Worm (Caenorhabditis elegans) whole organism, early embryonic: ENCODE data around the gene C56G2.22.

Experiments used
- B0310.2 ChIP-seq: sonication (generic microtip); optimal IDR thresholded peaks from 2 replicates; lab custom pipeline; 2016; ENCODE audit warnings: mild to moderate bottlenecking, missing genetic modification characterization, missing compliant biosample characterization
- F13C5.2 ChIP-seq: sonication (generic microtip); optimal IDR thresholded peaks from 2 replicates; lab custom pipeline; 2017; ENCODE audit warnings: mild to moderate bottlenecking, missing genetic modification characterization, inconsistent platforms, missing compliant biosample characterization
- aly-1 ChIP-seq: sonication (generic microtip); optimal IDR thresholded peaks from 2 replicates; lab custom pipeline; 2016; ENCODE audit warnings: missing genetic modification characterization, missing compliant biosample characterization
- ama-1 ChIP-seq: fragments of 150-350 bp; optimal IDR thresholded peaks from 2 replicates; lab custom pipeline; 2014
- ceh-13 ChIP-seq: fragments of 200-800 bp; sonication (Bioruptor generic); optimal IDR thresholded peaks from 2 replicates; lab custom pipeline; 2018; ENCODE audit warnings: mild to moderate bottlenecking, missing genetic modification characterization, missing compliant biosample characterization
- ceh-36 ChIP-seq: sonication (generic microtip); optimal IDR thresholded peaks from 2 replicates; lab custom pipeline; 2016; ENCODE audit warnings: missing genetic modification characterization, inconsistent platforms, missing compliant biosample characterization
- ets-7 ChIP-seq: sonication (generic microtip); optimal IDR thresholded peaks from 2 replicates; lab custom pipeline; 2016; ENCODE audit warnings: missing genotype, missing genetic modification characterization, missing compliant biosample characterization
- hmbx-1 ChIP-seq: sonication (generic microtip); optimal IDR thresholded peaks from 2 replicates; lab custom pipeline; 2016; ENCODE audit warnings: mild to moderate bottlenecking, missing genetic modification characterization, missing compliant biosample characterization
- hnd-1 ChIP-seq: sonication (generic microtip); optimal IDR thresholded peaks from 2 replicates; lab custom pipeline; 2016; ENCODE audit warnings: missing genetic modification characterization, missing compliant biosample characterization
- pes-1 ChIP-seq: fragments of 200-800 bp; sonication (Bioruptor generic); IDR thresholded peaks from 2 replicates; pipeline ENCODE4 v1.3.6; 2022; ENCODE audit warnings: missing genetic modification reagents, missing genetic modification characterization, missing compliant biosample characterization
- sea-1 ChIP-seq: fragments of 200-800 bp; sonication (Bioruptor generic); conservative IDR thresholded peaks from 2 replicates; pipeline ENCODE4 v1.3.6; 2022; ENCODE audit warnings: missing genetic modification characterization, missing compliant biosample characterization
- tbx-11 ChIP-seq: fragments of 200-800 bp; sonication (Bioruptor generic); IDR thresholded peaks from 2 replicates; pipeline ENCODE4 v1.3.6; 2022; ENCODE audit warnings: missing genetic modification characterization, missing compliant biosample characterization
- tbx-37 ChIP-seq: fragments of 200-800 bp; sonication (Bioruptor generic); conservative IDR thresholded peaks from 2 replicates; pipeline ENCODE4 v1.3.6; 2022; ENCODE audit warnings: missing genetic modification reagents, missing genetic modification characterization, missing compliant biosample characterization
- tra-4 ChIP-seq: sonication (generic microtip); optimal IDR thresholded peaks from 2 replicates; lab custom pipeline; 2017; ENCODE audit warnings: missing genetic modification characterization, missing compliant biosample characterization

ce11 chrIII:6310352-6310751 is 35.9 kb upstream of the C56G2.22 start:
- TF ChIP-seq F13C5.2 (no peak), ama-1 (lab: Kevin White, UChicago) (no peak), tbx-37 (GFP tag; lab: Robert Waterston, UW) (no peak), ceh-13 (GFP tag; lab: Kevin White, UChicago) (no peak), pes-1 (GFP tag; lab: Robert Waterston, UW) (no peak), B0310.2 (tag; lab: Kevin White, UChicago) (no peak), sea-1 (GFP tag; lab: Robert Waterston, UW) (no peak), ets-7 (no peak), aly-1 (tag; lab: Kevin White, UChicago) (no peak), hnd-1 (no peak), tbx-11 (GFP tag; lab: Robert Waterston, UW) (no peak), tra-4 (tag; lab: Kevin White, UChicago) (no peak), hmbx-1 (tag; lab: Kevin White, UChicago) (no peak), ceh-36 (tag; lab: Kevin White, UChicago) (no peak)
